Worm (Caenorhabditis elegans) whole organism, young adult: ENCODE results near the gene C09B9.2.
"Not testable (repeated sequence)": the region's sequence is repeated elsewhere in the genome, so short reads cannot be mapped to it uniquely, and the experiment has no call there.

Experiments
- Y67H2A.10 ChIP-seq: fragments of 200-800 bp; sonication (Bioruptor generic); conservative IDR thresholded peaks from 2 replicates; pipeline ENCODE4 v1.3.6; 2022; ENCODE audit warnings: missing genetic modification reagents, missing genetic modification characterization, missing compliant biosample characterization
- athp-1 ChIP-seq: sonication (generic microtip); optimal IDR thresholded peaks from 2 replicates; lab custom pipeline; 2017; ENCODE audit warnings: mild to moderate bottlenecking, missing genetic modification characterization, missing compliant biosample characterization
- ceh-100 ChIP-seq: fragments of 200-800 bp; sonication (Bioruptor generic); IDR thresholded peaks from 2 replicates; pipeline ENCODE4 v1.3.6; 2022; ENCODE audit warnings: missing genetic modification reagents, missing genetic modification characterization, missing compliant biosample characterization
- ceh-40 ChIP-seq: fragments of 200-800 bp; sonication (Bioruptor generic); IDR thresholded peaks from 2 replicates; pipeline ENCODE4 v1.3.6; 2022; ENCODE audit warnings: missing genetic modification characterization, missing compliant biosample characterization
- dox-1 ChIP-seq: fragments of 200-800 bp; sonication (Bioruptor generic); IDR thresholded peaks from 2 replicates; pipeline ENCODE4 v1.3.6; 2022; ENCODE audit warnings: missing genetic modification reagents, missing genetic modification characterization, missing compliant biosample characterization
- dpl-1 ChIP-seq: fragments of 150-350 bp; optimal IDR thresholded peaks from 2 replicates; lab custom pipeline; 2014; ENCODE audit warnings: missing biosample characterization, missing genetic modification reagents, missing genetic modification characterization
- lin-40 ChIP-seq: sonication (generic microtip); optimal IDR thresholded peaks from 2 replicates; lab custom pipeline; 2016; ENCODE audit warnings: missing genetic modification characterization, mild to moderate bottlenecking, missing compliant biosample characterization, missing genotype, missing genetic modification reagents
- nfya-1 ChIP-seq: sonication (generic microtip); optimal IDR thresholded peaks from 2 replicates; lab custom pipeline; 2017; ENCODE audit warnings: antibody characterized with exemption, missing compliant biosample characterization, missing genetic modification characterization, borderline replicate concordance; ENCODE audit not compliant: insufficient read depth
- rcor-1 ChIP-seq: fragments of 200-800 bp; sonication (Bioruptor generic); IDR thresholded peaks from 2 replicates; pipeline ENCODE4 v1.3.6; 2022; ENCODE audit warnings: missing genetic modification reagents, missing genetic modification characterization, missing compliant biosample characterization
- snpc-1.3 ChIP-seq: sonication (generic microtip); optimal IDR thresholded peaks from 2 replicates; lab custom pipeline; 2017; ENCODE audit warnings: missing genetic modification characterization, mild to moderate bottlenecking, missing compliant biosample characterization, antibody characterized with exemption, moderate library complexity, missing genotype, missing genetic modification reagents; ENCODE audit not compliant: insufficient read depth
- snpc-3.4 ChIP-seq: sonication (generic microtip); optimal IDR thresholded peaks from 2 replicates; lab custom pipeline; 2017; ENCODE audit warnings: missing genetic modification characterization, mild to moderate bottlenecking, missing compliant biosample characterization, antibody characterized with exemption, moderate library complexity, missing genotype, missing genetic modification reagents
- somi-1 ChIP-seq: fragments of 200-800 bp; sonication (Bioruptor generic); optimal IDR thresholded peaks from 2 replicates; lab custom pipeline; 2018; ENCODE audit warnings: mild to moderate bottlenecking, missing genetic modification characterization, missing compliant biosample characterization

DNA sequence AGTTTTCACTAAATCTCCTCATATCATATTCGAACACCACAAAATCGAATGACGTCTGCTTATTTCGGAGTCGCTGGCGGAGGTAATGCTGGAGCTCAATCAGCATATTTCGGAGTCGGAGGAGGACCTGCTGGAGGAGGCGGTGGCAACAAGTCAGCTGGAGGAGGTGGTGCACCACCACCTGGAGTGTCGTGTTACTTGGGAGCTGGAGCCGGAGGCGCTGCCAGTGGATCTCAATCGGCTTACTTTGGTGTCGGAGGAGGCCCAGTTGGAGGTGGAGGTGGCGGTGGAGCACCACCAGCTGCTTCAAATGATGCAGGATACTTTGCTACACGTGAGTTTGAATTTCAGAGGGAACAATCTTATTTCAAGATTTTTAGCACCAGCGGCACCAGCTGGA is 12.6 kb upstream of the C09B9.2 start, which contains the start of gene ssq-4:
- not testable (repeated sequence) for TF ChIP-seq somi-1 (GFP tag; lab: Kevin White, UChicago); dox-1 (GFP tag; lab: Robert Waterston, UW); nfya-1 (tag; lab: Kevin White, UChicago); lin-40; ceh-100 (GFP tag; lab: Robert Waterston, UW); dpl-1 (GFP tag; lab: Kevin White, UChicago); snpc-1.3 (tag; lab: Kevin White, UChicago); snpc-3.4; athp-1; rcor-1 (GFP tag; lab: Robert Waterston, UW); ceh-40 (GFP tag; lab: Robert Waterston, UW); Y67H2A.10
